Worm (Caenorhabditis elegans) whole organism, L4 larva: ENCODE data around the gene B0250.18.

Experiments
- F10B5.3 ChIP-seq: sonication (generic microtip); optimal IDR thresholded peaks from 2 replicates; lab custom pipeline; 2016; ENCODE audit warnings: mild to moderate bottlenecking, missing genetic modification characterization, missing compliant biosample characterization
- R02D3.7 ChIP-seq: fragments of 150-350 bp; sonication (generic microtip); optimal IDR thresholded peaks from 3 replicates; lab custom pipeline; 2014; ENCODE audit warnings: missing biosample characterization, missing genetic modification characterization
- Y105C5A.15 ChIP-seq: fragments of 200-800 bp; sonication (Bioruptor generic); IDR thresholded peaks from 2 replicates; pipeline ENCODE4 v1.3.6; 2022; ENCODE audit warnings: missing genetic modification characterization, missing compliant biosample characterization
- Y48G9A.11 ChIP-seq: fragments of 200-800 bp; sonication (Bioruptor generic); IDR thresholded peaks from 2 replicates; pipeline ENCODE4 v1.3.6; 2022; ENCODE audit warnings: missing genetic modification reagents, missing genetic modification characterization, missing compliant biosample characterization
- Y5F2A.4 ChIP-seq: fragments of 200-800 bp; sonication (Bioruptor generic); optimal IDR thresholded peaks from 2 replicates; lab custom pipeline; 2018; ENCODE audit warnings: mild to moderate bottlenecking, missing genetic modification characterization, missing compliant biosample characterization
- Y75B8A.6 ChIP-seq: fragments of 200-800 bp; sonication (Bioruptor generic); IDR thresholded peaks from 2 replicates; pipeline ENCODE4 v1.3.6; 2022; ENCODE audit warnings: missing genetic modification reagents, missing genetic modification characterization, missing compliant biosample characterization
- attf-4 ChIP-seq: sonication (generic microtip); optimal IDR thresholded peaks from 3 replicates; lab custom pipeline; 2017; ENCODE audit warnings: missing biosample characterization, missing genetic modification characterization
- ceh-44 ChIP-seq: fragments of 200-800 bp; sonication (Bioruptor generic); IDR thresholded peaks from 2 replicates; pipeline ENCODE4 v1.3.6; 2022; ENCODE audit warnings: missing genetic modification reagents, missing genetic modification characterization, missing compliant biosample characterization
- dpl-1 ChIP-seq: fragments of 150-350 bp; optimal IDR thresholded peaks from 2 replicates; lab custom pipeline; 2014; ENCODE audit warnings: missing biosample characterization, missing genetic modification reagents, missing genetic modification characterization
- duxl-1 ChIP-seq: sonication (generic microtip); optimal IDR thresholded peaks from 2 replicates; lab custom pipeline; 2016; ENCODE audit warnings: mild to moderate bottlenecking, missing genetic modification characterization, moderate library complexity, missing compliant biosample characterization; ENCODE audit not compliant: poor library complexity
- dve-1 ChIP-seq: sonication (generic microtip); optimal IDR thresholded peaks from 2 replicates; lab custom pipeline; 2017; ENCODE audit warnings: antibody characterized with exemption, mild to moderate bottlenecking, missing genetic modification characterization, missing compliant biosample characterization; ENCODE audit not compliant: insufficient read depth
- egl-27 ChIP-seq: sonication (generic microtip); optimal IDR thresholded peaks from 3 replicates; lab custom pipeline; 2017; ENCODE audit warnings: missing biosample characterization, missing genetic modification reagents, missing genetic modification characterization
- egl-43 ChIP-seq: fragments of 200-800 bp; sonication (Bioruptor generic); IDR thresholded peaks from 2 replicates; pipeline ENCODE4 v1.3.6; 2022; ENCODE audit warnings: missing genetic modification reagents, missing genetic modification characterization, missing compliant biosample characterization
- fkh-10 ChIP-seq: fragments of 150-350 bp; optimal IDR thresholded peaks from 2 replicates; lab custom pipeline; 2014; ENCODE audit warnings: missing biosample characterization, missing genetic modification reagents, missing genetic modification characterization
- hlh-11 ChIP-seq: fragments of 200-800 bp; sonication (Bioruptor generic); optimal IDR thresholded peaks from 2 replicates; lab custom pipeline; 2018; ENCODE audit warnings: mild to moderate bottlenecking, missing genetic modification characterization, missing compliant biosample characterization
- hlh-30 ChIP-seq: sonication (generic microtip); optimal IDR thresholded peaks from 2 replicates; lab custom pipeline; 2017; ENCODE audit warnings: antibody characterized with exemption, mild to moderate bottlenecking, missing genetic modification characterization, missing compliant biosample characterization; ENCODE audit not compliant: insufficient read depth
- lin-13 ChIP-seq: fragments of 150-350 bp; optimal IDR thresholded peaks from 2 replicates; lab custom pipeline; 2014; ENCODE audit warnings: missing biosample characterization, missing genetic modification reagents, missing genetic modification characterization
- lin-39 ChIP-seq: fragments of 150-350 bp; optimal IDR thresholded peaks from 2 replicates; lab custom pipeline; 2014; ENCODE audit warnings: missing biosample characterization, missing genetic modification reagents, missing genetic modification characterization
- mdt-29 ChIP-seq: fragments of 200-800 bp; sonication (Bioruptor generic); IDR thresholded peaks from 2 replicates; pipeline ENCODE4 v1.3.6; 2022; ENCODE audit warnings: missing genetic modification reagents, missing genetic modification characterization, missing compliant biosample characterization
- mep-1 ChIP-seq: fragments of 150-350 bp; sonication (generic microtip); optimal IDR thresholded peaks from 3 replicates; lab custom pipeline; 2014; ENCODE audit warnings: missing biosample characterization, missing genetic modification characterization
- mxl-3 ChIP-seq: fragments of 200-800 bp; sonication (Bioruptor generic); optimal IDR thresholded peaks from 2 replicates; lab custom pipeline; 2018; ENCODE audit warnings: mild to moderate bottlenecking, missing genetic modification characterization, missing compliant biosample characterization
- nhr-111 ChIP-seq: fragments of 200-800 bp; sonication (Bioruptor generic); optimal IDR thresholded peaks from 2 replicates; lab custom pipeline; 2018; ENCODE audit warnings: mild to moderate bottlenecking, missing genetic modification characterization, missing compliant biosample characterization
- nhr-28 ChIP-seq: fragments of 150-350 bp; optimal IDR thresholded peaks from 2 replicates; lab custom pipeline; 2014; ENCODE audit warnings: missing biosample characterization, missing genetic modification characterization
- nhr-48 ChIP-seq: sonication (generic microtip); optimal IDR thresholded peaks from 2 replicates; lab custom pipeline; 2016; ENCODE audit warnings: mild to moderate bottlenecking, missing genetic modification characterization, missing compliant biosample characterization
- nhr-77 ChIP-seq: fragments of 150-350 bp; optimal IDR thresholded peaks from 2 replicates; lab custom pipeline; 2014; ENCODE audit warnings: missing biosample characterization, missing genetic modification characterization
- pha-4 ChIP-seq, 2 experiments: fragments of 150-350 bp in 1 of 2; fragments of 200-800 bp in 1 of 2; sonication (Bioruptor generic) in 1 of 2; IDR thresholded peaks in 1 of 2; optimal IDR thresholded peaks in 1 of 2; 2 replicates each; pipeline versions ENCODE4 v1.3.6 to Lab custom; 2014 to 2022; ENCODE audit warnings: missing genetic modification characterization in 2 of 2, missing genetic modification reagents in 2 of 2, missing biosample characterization in 1 of 2, missing compliant biosample characterization in 1 of 2
- php-3 ChIP-seq: fragments of 200-800 bp; sonication (Bioruptor generic); IDR thresholded peaks from 2 replicates; pipeline ENCODE4 v1.3.6; 2022; ENCODE audit warnings: missing genetic modification reagents, missing genetic modification characterization, missing compliant biosample characterization
- snpc-1.2 ChIP-seq: fragments of 200-800 bp; sonication (Bioruptor generic); IDR thresholded peaks from 2 replicates; pipeline ENCODE4 v1.3.6; 2022; ENCODE audit warnings: missing genetic modification reagents, missing genetic modification characterization, missing compliant biosample characterization
- spr-1 ChIP-seq: sonication (generic microtip); optimal IDR thresholded peaks from 2 replicates; lab custom pipeline; 2016; ENCODE audit warnings: mild to moderate bottlenecking, missing genetic modification characterization, missing compliant biosample characterization
- tra-1 ChIP-seq: fragments of 200-800 bp; sonication (Bioruptor generic); IDR thresholded peaks from 2 replicates; pipeline ENCODE4 v1.3.6; 2022; ENCODE audit warnings: missing genetic modification reagents, missing genetic modification characterization, missing compliant biosample characterization
- unc-130 ChIP-seq: sonication (generic microtip); optimal IDR thresholded peaks from 2 replicates; lab custom pipeline; 2016; ENCODE audit warnings: missing genetic modification reagents, missing genetic modification characterization, missing compliant biosample characterization
- unc-62 ChIP-seq, 3 experiments: fragments of 150-350 bp in 1 of 3; sonication (generic microtip); optimal IDR thresholded peaks in 2 of 3; peaks in 1 of 3; 1 replicate in 1 of 3; 2 replicates in 2 of 3; lab custom pipeline; 2014 to 2017; ENCODE audit warnings: missing biosample characterization in 3 of 3, missing genetic modification characterization in 3 of 3, missing genetic modification reagents in 3 of 3, missing genotype in 1 of 3

The B0250.18 gene

ce11 chrV:20412225-20412624 is 48.5 kb downstream of the B0250.18 start (continued):
- peak; percentile 30 for TF ChIP-seq nhr-77 (tag; lab: Kevin White, UChicago)
- TF ChIP-seq Y5F2A.4 (GFP tag; lab: Kevin White, UChicago), result no peak
- 0 out of 2 replicates have a peak, but pooled peaks have one; percentile 19 for TF ChIP-seq Y75B8A.6 (GFP tag; lab: Robert Waterston, UW)
- peak; percentile 51 for TF ChIP-seq nhr-48 (tag; lab: Kevin White, UChicago)
- TF ChIP-seq lin-39 (tag; lab: Kevin White, UChicago), result no peak
- TF ChIP-seq mep-1 (tag; lab: Kevin White, UChicago), result peak; percentile 5
- peak in 1 of 2 experiments; percentile 55 for TF ChIP-seq unc-62 (GFP tag; optimal IDR thresholded peaks at IDR 0.05 in 1 of 2; lab: Kevin White, UChicago)
- no peak for TF ChIP-seq unc-62 (tag; optimal IDR thresholded peaks at IDR 0.05; lab: Kevin White, UChicago)
- peak; percentile 12 for TF ChIP-seq lin-13 (GFP tag; lab: Kevin White, UChicago)
- peak; percentile 57 for TF ChIP-seq hlh-30 (tag; lab: Kevin White, UChicago)
- 0 out of 2 replicates have a peak, but pooled peaks have one; percentile 67 for TF ChIP-seq tra-1 (GFP tag; lab: Robert Waterston, UW)
- peak; percentile 76 for TF ChIP-seq nhr-28 (tag; lab: Kevin White, UChicago)
- TF ChIP-seq php-3, result 0 out of 2 replicates have a peak, but pooled peaks have one; percentile 5
- peak; percentile 79 for TF ChIP-seq dve-1 (tag; lab: Kevin White, UChicago)

- no peak for TF ChIP-seq egl-43 (GFP tag; lab: Robert Waterston, UW)
- TF ChIP-seq hlh-11 (tag; lab: Kevin White, UChicago), result no peak
- TF ChIP-seq Y105C5A.15 (GFP tag; lab: Robert Waterston, UW), result no peak
- no peak for TF ChIP-seq mep-1 (tag; lab: Kevin White, UChicago)
- TF ChIP-seq nhr-77 (tag; lab: Kevin White, UChicago), result no peak
- TF ChIP-seq R02D3.7 (tag; lab: Kevin White, UChicago), result no peak
- TF ChIP-seq Y48G9A.11 (GFP tag; lab: Robert Waterston, UW), result no peak
- no peak for TF ChIP-seq dpl-1 (GFP tag; lab: Kevin White, UChicago)
- TF ChIP-seq egl-27 (tag; lab: Kevin White, UChicago), result no peak
- TF ChIP-seq mdt-29 (GFP tag; lab: Robert Waterston, UW), result no peak
- TF ChIP-seq lin-39 (tag; lab: Kevin White, UChicago), result no peak
- no peak for TF ChIP-seq spr-1 (tag; lab: Kevin White, UChicago)
- no peak for TF ChIP-seq fkh-10 (GFP tag; lab: Kevin White, UChicago)
- no peak for TF ChIP-seq attf-4 (tag; lab: Kevin White, UChicago)
Measured at ce11 chrV:20411659-20412058, 49.0 kb downstream of the B0250.18 start, which contains the start of gene F53H2.3. TSS of gene F53H2.3 (minus strand) at chrV:20411759.

- no peak for TF ChIP-seq pha-4 (GFP tag; IDR thresholded peaks at IDR 0.05; lab: Robert Waterston, UW)
- TF ChIP-seq pha-4 (tag; optimal IDR thresholded peaks at IDR 0.05; lab: Kevin White, UChicago), result no peak
- peak; percentile 2 for TF ChIP-seq hlh-11 (tag; lab: Kevin White, UChicago)
- TF ChIP-seq ceh-44, result no peak
- peak in 1 of 2 experiments; percentile 41 for TF ChIP-seq unc-62 (GFP tag; optimal IDR thresholded peaks at IDR 0.05 in 1 of 2; lab: Kevin White, UChicago)
- TF ChIP-seq unc-62 (tag; optimal IDR thresholded peaks at IDR 0.05; lab: Kevin White, UChicago), result no peak
- no peak for TF ChIP-seq nhr-111
- peak; percentile 30 for TF ChIP-seq dve-1 (tag; lab: Kevin White, UChicago)
- no peak for TF ChIP-seq Y75B8A.6 (GFP tag; lab: Robert Waterston, UW)
- TF ChIP-seq snpc-1.2 (GFP tag; lab: Robert Waterston, UW), result no peak
- TF ChIP-seq php-3, result 0 out of 2 replicates have a peak, but pooled peaks have one; percentile 7
- no peak for TF ChIP-seq F10B5.3 (tag; lab: Kevin White, UChicago)
- 0 out of 2 replicates have a peak, but pooled peaks have one; percentile 33 for TF ChIP-seq egl-43 (GFP tag; lab: Robert Waterston, UW)
- TF ChIP-seq attf-4 (tag; lab: Kevin White, UChicago), result no peak
- TF ChIP-seq duxl-1, result peak; percentile 8
- peak; percentile 17 for TF ChIP-seq mxl-3 (GFP tag; lab: Kevin White, UChicago)
- TF ChIP-seq nhr-28 (tag; lab: Kevin White, UChicago), result peak; percentile 5
- TF ChIP-seq hlh-30 (tag; lab: Kevin White, UChicago), result no peak
- TF ChIP-seq unc-130 (GFP tag; lab: Kevin White, UChicago), result no peak
Measured at ce11 chrV:20410285-20410684, 50.4 kb downstream of the B0250.18 start.
